Worm (Caenorhabditis elegans): Measurements from ENCODE around the gene ril-1.

ril-1 gene

DNA sequence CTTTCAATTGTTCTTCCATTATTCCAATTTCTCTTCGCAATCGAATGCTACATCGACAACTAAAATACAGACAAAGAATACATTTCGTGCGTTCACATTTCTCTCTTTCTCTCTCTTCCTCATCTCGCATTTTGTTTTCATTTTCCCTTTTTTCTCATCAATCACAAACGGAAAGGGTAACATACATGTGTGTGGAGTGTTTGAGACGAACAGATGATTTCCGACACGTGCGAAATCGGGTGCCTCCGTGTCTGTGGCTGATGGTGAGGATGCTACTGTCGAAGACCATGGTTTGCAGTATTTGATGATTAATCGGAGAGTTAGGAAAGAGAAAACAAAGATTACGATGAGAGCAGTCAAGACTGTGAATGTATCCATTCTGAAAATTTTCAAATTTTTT lies 13.2 kb downstream of the ril-1 start, which contains the start of gene R02D5.9:
R02D5.9 (minus strand) TSS at position 378 of the 400 bp plus-strand sequence.
- no peak for TF ChIP-seq nhr-76 (tag; optimal IDR thresholded peaks at IDR 0.05)
- TF ChIP-seq elt-3 (tag; optimal IDR thresholded peaks at IDR 0.05) = no peak
- TF ChIP-seq mab-5 (tag; optimal IDR thresholded peaks at IDR 0.05) = no peak
- no peak for TF ChIP-seq nhr-28 (tag; optimal IDR thresholded peaks at IDR 0.05)
- TF ChIP-seq ceh-43 (GFP tag; optimal IDR thresholded peaks at IDR 0.05) = no peak
- TF ChIP-seq unc-120 (tag; optimal IDR thresholded peaks at IDR 0.05; ENCODE audit: poor library complexity, severe bottlenecking) = no peak
- TF ChIP-seq hlh-1 (tag; optimal IDR thresholded peaks at IDR 0.05) = no peak
- no peak for TF ChIP-seq ham-2 (GFP tag; optimal IDR thresholded peaks at IDR 0.05)

DNA sequence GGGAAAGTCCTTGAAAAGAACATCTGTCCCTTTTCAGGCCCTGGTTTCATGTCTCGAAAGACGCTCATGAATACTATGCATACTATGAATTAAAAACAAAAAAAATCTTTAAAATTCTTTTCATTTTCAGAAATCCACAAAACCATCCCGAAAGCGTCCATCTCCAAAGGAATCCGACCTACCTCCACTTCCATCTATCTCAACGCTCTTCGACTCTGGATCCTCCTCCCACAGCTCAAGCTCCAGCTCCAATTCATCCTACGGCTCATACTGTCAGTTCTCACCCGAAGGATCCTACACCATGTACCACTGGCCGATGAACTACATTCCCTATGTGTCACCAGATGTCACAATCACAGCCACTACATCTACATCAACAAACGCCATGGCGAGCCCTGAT lies 15.4 kb downstream of the ril-1 start:
- no peak for TF ChIP-seq mep-1 (tag; optimal IDR thresholded peaks at IDR 0.05)
- TF ChIP-seq mls-2 (tag; optimal IDR thresholded peaks at IDR 0.05) = no peak
- TF ChIP-seq bed-3 (GFP tag; optimal IDR thresholded peaks at IDR 0.05) = no peak
- TF ChIP-seq nhr-28 (tag; optimal IDR thresholded peaks at IDR 0.05) = no peak
- TF ChIP-seq unc-39 (tag; optimal IDR thresholded peaks at IDR 0.05) = no peak
- TF ChIP-seq mab-5 (tag; optimal IDR thresholded peaks at IDR 0.05) = no peak
- TF ChIP-seq sem-2 (GFP tag; optimal IDR thresholded peaks at IDR 0.05) = no peak
- no peak for TF ChIP-seq lsy-2 (tag; optimal IDR thresholded peaks at IDR 0.05)
- no peak for TF ChIP-seq nhr-76 (tag; optimal IDR thresholded peaks at IDR 0.05)
- no peak for TF ChIP-seq sptf-1 (tag; optimal IDR thresholded peaks at IDR 0.05)
- TF ChIP-seq drap-1 (GFP tag; optimal IDR thresholded peaks at IDR 0.05) = no peak
- TF ChIP-seq ces-1 (GFP tag; optimal IDR thresholded peaks at IDR 0.05) = no peak

DNA sequence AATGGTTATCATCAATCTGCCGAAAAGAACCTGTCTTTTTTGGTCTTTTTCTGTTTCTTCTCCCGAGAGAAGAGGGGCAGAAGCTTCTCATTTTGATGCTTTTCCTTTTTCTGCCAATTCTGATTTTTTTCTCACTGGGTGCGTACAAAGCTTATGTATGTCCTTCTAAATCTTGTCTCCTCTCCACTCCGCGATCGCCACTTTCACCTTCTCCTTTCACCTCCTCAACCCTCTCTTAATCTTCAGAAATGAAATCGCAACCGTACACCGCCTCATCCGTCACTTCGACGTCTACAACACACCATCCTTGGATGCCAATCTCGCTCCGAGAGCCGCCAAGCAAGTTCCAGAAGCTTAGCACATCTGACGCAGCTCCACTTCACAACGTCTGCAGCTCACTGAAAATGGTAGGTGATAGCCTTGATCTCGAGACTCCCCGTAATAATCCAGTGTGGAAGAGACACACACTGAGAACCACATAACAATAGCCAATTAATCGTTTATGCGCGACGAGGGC lies 15.9 kb downstream of the ril-1 start, which contains the start of gene R02D5.1:
R02D5.1 (plus strand) TSS at position 245 of the 517 bp plus-strand sequence.
- TF ChIP-seq ceh-83 (GFP tag; optimal IDR thresholded peaks at IDR 0.05) (no peak), ham-2 (GFP tag; optimal IDR thresholded peaks at IDR 0.05) (peak; percentile 71), nhr-2 (tag; optimal IDR thresholded peaks at IDR 0.05) (peak; percentile 2), ces-1 (GFP tag; optimal IDR thresholded peaks at IDR 0.05) (peak; percentile 25), lin-13 (tag; optimal IDR thresholded peaks at IDR 0.05) (no peak), unc-39 (tag; optimal IDR thresholded peaks at IDR 0.05) (no peak), mab-5 (tag; optimal IDR thresholded peaks at IDR 0.05) (no peak), elt-3 (tag; optimal IDR thresholded peaks at IDR 0.05) (no peak), blmp-1 (tag; optimal IDR thresholded peaks at IDR 0.05) (peak; percentile 95), mep-1 (tag; optimal IDR thresholded peaks at IDR 0.05) (no peak), elt-1 (tag; optimal IDR thresholded peaks at IDR 0.05; ENCODE audit: borderline replicate concordance, insufficient read depth) (peak; percentile 19), cnd-1 (tag; optimal IDR thresholded peaks at IDR 0.05) (peak; percentile 34), drap-1 (GFP tag; optimal IDR thresholded peaks at IDR 0.05) (peak; percentile 56), ceh-39 (tag; optimal IDR thresholded peaks at IDR 0.05) (no peak)

DNA sequence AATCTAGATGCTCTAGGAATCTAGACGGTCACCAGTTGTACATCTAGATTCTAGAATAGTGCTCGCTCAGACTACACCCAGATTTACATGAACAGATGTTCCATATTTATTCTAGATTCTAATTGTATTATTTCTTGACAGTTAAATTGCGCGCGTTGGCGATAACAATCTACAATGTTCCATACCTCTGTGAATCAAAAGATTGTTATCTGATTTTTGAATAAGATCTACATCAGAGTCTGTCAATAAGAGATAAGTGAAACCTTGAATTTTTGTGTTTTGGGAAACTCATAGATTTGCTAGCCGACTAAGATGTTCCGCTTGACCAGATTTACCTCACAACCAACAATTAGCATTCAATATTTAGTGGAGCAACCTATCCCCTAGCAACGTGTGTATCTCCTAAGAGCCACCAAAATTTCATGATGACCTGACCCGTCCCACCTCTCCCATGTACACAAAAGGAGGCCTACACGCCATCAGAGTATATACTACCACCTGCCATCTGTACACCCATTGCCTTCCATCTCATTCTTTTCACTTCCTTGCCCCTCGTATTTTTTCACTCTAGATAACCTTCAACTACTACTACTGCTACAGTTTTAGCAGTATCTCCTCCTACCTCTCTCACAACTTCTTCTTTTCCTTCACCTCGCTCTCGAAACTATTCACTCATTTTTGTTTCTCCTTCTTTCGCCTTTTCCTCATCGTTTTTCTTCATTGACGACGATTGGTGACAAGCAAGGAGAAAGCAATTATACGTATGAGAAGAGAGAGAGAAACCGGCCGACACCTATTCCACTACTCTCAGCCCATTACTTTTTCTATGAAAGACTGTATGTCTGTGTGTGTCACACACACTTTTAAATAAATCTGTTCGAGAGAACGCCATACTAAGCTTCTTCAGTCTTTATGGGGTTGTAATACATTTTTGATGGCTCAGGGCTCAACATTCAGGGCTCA lies 16.9 kb downstream of the ril-1 start:
- TF ChIP-seq unc-39 (tag; optimal IDR thresholded peaks at IDR 0.05) (no peak), lin-32 (GFP tag; optimal IDR thresholded peaks at IDR 0.05) (no peak), pha-4 (tag; optimal IDR thresholded peaks at IDR 0.05) (no peak), mep-1 (tag; optimal IDR thresholded peaks at IDR 0.05) (no peak), ztf-11 (tag; optimal IDR thresholded peaks at IDR 0.05) (peak; percentile 46), lin-13 (tag; optimal IDR thresholded peaks at IDR 0.05) (no peak), sptf-1 (tag; optimal IDR thresholded peaks at IDR 0.05) (no peak), ceh-39 (tag; optimal IDR thresholded peaks at IDR 0.05) (no peak), ces-1 (GFP tag; optimal IDR thresholded peaks at IDR 0.05) (peak; percentile 58), M03D4.4 (tag; optimal IDR thresholded peaks at IDR 0.05) (no peak), mls-2 (tag; optimal IDR thresholded peaks at IDR 0.05) (no peak), drap-1 (GFP tag; optimal IDR thresholded peaks at IDR 0.05) (peak; percentile 66), ham-2 (GFP tag; optimal IDR thresholded peaks at IDR 0.05) (peak; percentile 57), zip-8 (tag; optimal IDR thresholded peaks at IDR 0.05) (no peak), unc-62 (GFP tag; optimal IDR thresholded peaks at IDR 0.05) (peak; percentile 68), elt-3 (tag; optimal IDR thresholded peaks at IDR 0.05) (no peak), snpc-4 (tag; optimal IDR thresholded peaks at IDR 0.05) (no peak), sem-2 (GFP tag; optimal IDR thresholded peaks at IDR 0.05) (no peak), elt-1 (tag; optimal IDR thresholded peaks at IDR 0.05; ENCODE audit: borderline replicate concordance, insufficient read depth) (peak; percentile 99), ceh-43 (GFP tag; optimal IDR thresholded peaks at IDR 0.05) (no peak), nhr-2 (tag; optimal IDR thresholded peaks at IDR 0.05) (peak; percentile 53)
